Worm (Caenorhabditis elegans): ENCODE data around the gene C33A11.2.

- no peak for TF ChIP-seq elt-1 (tag; optimal IDR thresholded peaks at IDR 0.05; ENCODE audit: borderline replicate concordance, insufficient read depth)
- no peak for TF ChIP-seq nhr-2 (tag; optimal IDR thresholded peaks at IDR 0.05)
- TF ChIP-seq pha-4 (tag; optimal IDR thresholded peaks at IDR 0.05), result no peak
- no peak for TF ChIP-seq nhr-237 (tag; optimal IDR thresholded peaks at IDR 0.05)
- TF ChIP-seq lin-13 (tag; optimal IDR thresholded peaks at IDR 0.05), result no peak
- TF ChIP-seq unc-62 (GFP tag; optimal IDR thresholded peaks at IDR 0.05), result no peak
- TF ChIP-seq ceh-83 (GFP tag; optimal IDR thresholded peaks at IDR 0.05), result no peak
- no peak for TF ChIP-seq ceh-43 (GFP tag; optimal IDR thresholded peaks at IDR 0.05)
- TF ChIP-seq zip-8 (tag; optimal IDR thresholded peaks at IDR 0.05), result no peak
- no peak for TF ChIP-seq bed-3 (GFP tag; optimal IDR thresholded peaks at IDR 0.05)
- no peak for TF ChIP-seq sptf-1 (tag; optimal IDR thresholded peaks at IDR 0.05)
- TF ChIP-seq blmp-1 (tag; optimal IDR thresholded peaks at IDR 0.05), result no peak
These were observed 49.4 kb downstream of the C33A11.2 start, which contains the start of gene pqn-36 for ce11 chrX:15415226-15415625.
